Fruit fly (Drosophila melanogaster): ENCODE data around the gene CG7600.
A peak's percentile ranks its signal among the peaks of the same experiment; 100 is the strongest.

Gene CG7600

DNA sequence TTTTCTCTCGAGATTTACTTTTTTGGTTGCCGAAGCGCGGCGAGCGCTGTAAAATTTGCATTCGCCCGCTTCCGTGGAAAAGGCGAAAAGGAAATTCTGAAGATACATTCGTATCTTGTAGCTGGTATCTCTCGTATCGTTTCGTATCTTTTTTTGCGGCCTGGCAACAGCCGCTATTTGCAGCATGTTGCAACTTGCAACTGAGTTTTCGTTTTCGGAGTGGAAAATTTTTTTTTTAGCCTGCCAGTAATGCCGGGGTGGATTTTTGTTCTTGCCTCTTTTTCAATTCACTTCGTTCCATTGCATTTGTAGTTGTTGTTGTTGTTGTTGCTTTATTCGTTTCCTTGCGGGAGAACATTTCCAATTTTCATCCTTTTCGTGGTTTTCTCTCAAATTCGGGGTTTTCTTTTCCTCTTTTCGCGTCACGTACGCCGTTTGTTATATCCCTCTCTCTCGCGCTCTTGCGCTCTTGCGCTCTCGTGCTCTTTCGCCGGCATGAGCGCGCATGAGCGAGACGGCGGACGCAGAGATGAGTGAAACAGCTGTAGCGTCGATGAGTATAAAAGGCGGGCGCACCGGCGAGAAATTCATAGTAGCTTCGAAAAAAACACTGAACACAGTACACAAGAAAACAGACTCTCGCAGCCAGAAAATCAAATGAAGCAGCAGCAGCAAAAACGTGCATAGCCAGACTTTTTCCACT is 41.3 kb downstream of the CG7600 start, which contains the start of gene scyl (continued):
- no peak for TF ChIP-seq D19A (tag; optimal IDR thresholded peaks at IDR 0.05)
- TF ChIP-seq twi (tag; optimal IDR thresholded peaks at IDR 0.05) = peak; percentile 43
- peak; percentile 37 for TF ChIP-seq CG18476 (GFP tag; optimal IDR thresholded peaks at IDR 0.05)
- TF ChIP-seq Vsx1 (GFP tag; optimal IDR thresholded peaks at IDR 0.05) = peak; percentile 43
- no peak for TF ChIP-seq CG12104 (GFP tag; optimal IDR thresholded peaks at IDR 0.05)
- TF ChIP-seq Hr78 (GFP tag; optimal IDR thresholded peaks at IDR 0.05) = peak in 1 of 2 experiments; percentile 8
- no peak for TF ChIP-seq CoRest (tag; optimal IDR thresholded peaks at IDR 0.05)
- TF ChIP-seq CG12942 (GFP tag; optimal IDR thresholded peaks at IDR 0.05) = peak; percentile 8
- no peak for TF ChIP-seq CG4404 (GFP tag; IDR thresholded peaks at IDR 0.05)
- TF ChIP-seq CG18262 (tag; optimal IDR thresholded peaks at IDR 0.05) = peak; percentile 41
- TF ChIP-seq CG10209 (GFP tag; optimal IDR thresholded peaks at IDR 0.05) = peak; percentile 53
- no peak for TF ChIP-seq Bteb2 (GFP tag; optimal IDR thresholded peaks at IDR 0.05)
- TF ChIP-seq Dad (GFP tag; optimal IDR thresholded peaks at IDR 0.05) = peak; percentile 37
- peak; percentile 61 for TF ChIP-seq CG6854 (GFP tag; optimal IDR thresholded peaks at IDR 0.05)
- peak; percentile 84 for TF ChIP-seq bowl (GFP tag; IDR thresholded peaks at IDR 0.05)
- peak in 1 of 2 experiments; percentile 26 for TF ChIP-seq tll (GFP tag; optimal IDR thresholded peaks at IDR 0.05)
- TF ChIP-seq CG15601 (tag; optimal IDR thresholded peaks at IDR 0.05) = no peak
- peak; percentile 53; the same call in 1 of the 3 replicates for TF ChIP-seq dysf (GFP tag; IDR thresholded peaks at IDR 0.05)
- TF ChIP-seq danr (GFP tag; IDR thresholded peaks at IDR 0.05) = no peak
- TF ChIP-seq Lim3 (GFP tag; IDR thresholded peaks at IDR 0.05) = no peak
- TF ChIP-seq pum (GFP tag; optimal IDR thresholded peaks at IDR 0.05) = no peak
- TF ChIP-seq CG1603 (tag; optimal IDR thresholded peaks at IDR 0.05) = peak; percentile 52
- no peak for TF ChIP-seq CG14710 (tag; optimal IDR thresholded peaks at IDR 0.05)
- no peak for TF ChIP-seq Aef1 (GFP tag; IDR thresholded peaks at IDR 0.05)
- peak; percentile 65 for TF ChIP-seq pfk (GFP tag; optimal IDR thresholded peaks at IDR 0.05)
- TF ChIP-seq CG7839 (tag; optimal IDR thresholded peaks at IDR 0.05) = peak; percentile 34
- peak; percentile 56 for TF ChIP-seq Nf-YB (GFP tag; optimal IDR thresholded peaks at IDR 0.05)
- TF ChIP-seq CG14965 (GFP tag; optimal IDR thresholded peaks at IDR 0.05; ENCODE audit: borderline replicate concordance) = no peak
- TF ChIP-seq tx (GFP tag; optimal IDR thresholded peaks at IDR 0.05) = no peak
- 0 out of 3 replicates have a peak, but pooled peaks have one; percentile 27 for TF ChIP-seq ase (GFP tag; IDR thresholded peaks at IDR 0.05)
- peak; percentile 72 for TF ChIP-seq B-H2 (GFP tag; optimal IDR thresholded peaks at IDR 0.05)
- no peak for TF ChIP-seq Hr39 (optimal IDR thresholded peaks at IDR 0.05)
- TF ChIP-seq cwo (GFP tag; optimal IDR thresholded peaks at IDR 0.05) = peak; percentile 73
- no peak for TF ChIP-seq Sox100B (GFP tag; optimal IDR thresholded peaks at IDR 0.05)
- TF ChIP-seq CTCF (GFP tag; optimal IDR thresholded peaks at IDR 0.05) = peak; percentile 59
- peak in 1 of 2 experiments; percentile 77 for TF ChIP-seq crp (GFP tag; optimal IDR thresholded peaks at IDR 0.05)
- peak; percentile 71; the same call in 1 of the 3 replicates for TF ChIP-seq CG11695 (GFP tag; IDR thresholded peaks at IDR 0.05)
- peak; percentile 73 for TF ChIP-seq CG17829 (tag; optimal IDR thresholded peaks at IDR 0.05)
- TF ChIP-seq tup (GFP tag; optimal IDR thresholded peaks at IDR 0.05) = no peak
- TF ChIP-seq CG6683 (GFP tag; optimal IDR thresholded peaks at IDR 0.05) = no peak
- peak; percentile 86 for TF ChIP-seq lab (GFP tag; optimal IDR thresholded peaks at IDR 0.05)
- no peak; the same call in 1 of the 2 replicates for TF ChIP-seq Rx (GFP tag; IDR thresholded peaks at IDR 0.05)
- TF ChIP-seq CG7963 (GFP tag; IDR thresholded peaks at IDR 0.05; ENCODE audit: partially characterized antibody) = peak; percentile 40; the same call in 1 of the 3 replicates
- TF ChIP-seq CG17186 (GFP tag; optimal IDR thresholded peaks at IDR 0.05) = peak; percentile 28
- TF ChIP-seq ems (GFP tag; optimal IDR thresholded peaks at IDR 0.05) = peak; percentile 56
- no peak; the same call in 1 of the 2 replicates for TF ChIP-seq CG3847 (GFP tag; IDR thresholded peaks at IDR 0.05)
- peak; percentile 47 for TF ChIP-seq CG11696 (GFP tag; IDR thresholded peaks at IDR 0.05)
- peak; percentile 50 for TF ChIP-seq salm (tag; optimal IDR thresholded peaks at IDR 0.05)
- peak; percentile 56 for TF ChIP-seq CG4282 (GFP tag; optimal IDR thresholded peaks at IDR 0.05)
